Fruit fly (Drosophila melanogaster): ENCODE results near the gene IP3K2.

- no peak for TF ChIP-seq CG8478 (optimal IDR thresholded peaks at IDR 0.05)
- TF ChIP-seq CTCF (optimal IDR thresholded peaks at IDR 0.05) = no peak
These were observed 21.9 kb downstream of the IP3K2 start for dm6 chrX:13325310-13325709.

All from S2 (cell line).